Worm (Caenorhabditis elegans) whole organism, early embryonic: ENCODE measurements around the gene cyp-35B1.

Experiments
- ama-1 ChIP-seq: fragments of 150-350 bp; optimal IDR thresholded peaks from 2 replicates; lab custom pipeline; 2014
- ets-7 ChIP-seq: sonication (generic microtip); optimal IDR thresholded peaks from 2 replicates; lab custom pipeline; 2016; ENCODE audit warnings: missing genotype, missing genetic modification characterization, missing compliant biosample characterization
- hnd-1 ChIP-seq: sonication (generic microtip); optimal IDR thresholded peaks from 2 replicates; lab custom pipeline; 2016; ENCODE audit warnings: missing genetic modification characterization, missing compliant biosample characterization
- sea-1 ChIP-seq: fragments of 200-800 bp; sonication (Bioruptor generic); conservative IDR thresholded peaks from 2 replicates; pipeline ENCODE4 v1.3.6; 2022; ENCODE audit warnings: missing genetic modification characterization, missing compliant biosample characterization
- tbx-37 ChIP-seq: fragments of 200-800 bp; sonication (Bioruptor generic); conservative IDR thresholded peaks from 2 replicates; pipeline ENCODE4 v1.3.6; 2022; ENCODE audit warnings: missing genetic modification reagents, missing genetic modification characterization, missing compliant biosample characterization

- TF ChIP-seq ets-7 (tag; lab: Kevin White, UChicago) (no peak), sea-1 (GFP tag; lab: Robert Waterston, UW) (no peak), hnd-1 (tag; lab: Kevin White, UChicago) (no peak), tbx-37 (no peak), ama-1 (no peak)
These were observed 34.0 kb downstream of the cyp-35B1 start, which contains the start of gene cyp-34A10 for ce11 chrV:3972846-3973245.
